Worm (Caenorhabditis elegans): ENCODE measurements around the gene BE0003N10.6.

DNA sequence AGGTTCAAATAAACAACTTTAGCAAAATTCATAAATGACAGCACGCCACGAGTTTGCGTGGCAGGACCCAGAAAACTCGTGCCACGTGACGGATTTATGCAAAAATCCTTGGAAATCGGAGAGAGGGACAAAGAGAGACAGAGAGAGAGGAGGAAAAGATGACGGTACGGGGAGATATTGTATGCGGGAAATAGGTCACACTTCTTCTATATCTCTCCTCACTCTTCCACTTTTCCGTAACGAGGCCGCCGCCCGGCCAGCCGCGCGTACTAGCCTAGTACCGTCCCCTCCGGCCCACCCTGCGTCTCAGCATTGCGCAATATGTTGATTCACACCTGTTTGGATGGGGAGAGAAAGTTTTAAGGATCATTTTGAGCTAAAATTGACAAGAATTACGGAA lies 5.8 kb downstream of the BE0003N10.6 start:
- TF ChIP-seq tlp-1 (tag; optimal IDR thresholded peaks at IDR 0.05) (no peak), nhr-85 (tag) (no peak), nhr-12 (tag; optimal IDR thresholded peaks at IDR 0.05) (no peak), lin-39 (tag; optimal IDR thresholded peaks at IDR 0.05) (no peak), nhr-77 (tag; optimal IDR thresholded peaks at IDR 0.05) (no peak), lin-15B (tag; optimal IDR thresholded peaks at IDR 0.05) (no peak), efl-3 (GFP tag; optimal IDR thresholded peaks at IDR 0.05) (no peak), ztf-11 (tag; optimal IDR thresholded peaks at IDR 0.05) (no peak), nhr-11 (tag; optimal IDR thresholded peaks at IDR 0.05) (no peak)

All from whole organism, L1 larva.